Fruit fly (Drosophila melanogaster): ENCODE measurements around the gene CG5151.

Gene CG5151

dm6 chr3L:16160420-16161069 is 4.0 kb downstream of the CG5151 start (continued):
- TF ChIP-seq MTF-1 (GFP tag; optimal IDR thresholded peaks at IDR 0.05; ENCODE audit: borderline replicate concordance) = no peak
- peak; percentile 45 for TF ChIP-seq dm (GFP tag; optimal IDR thresholded peaks at IDR 0.05)
- TF ChIP-seq CG3281 (GFP tag; optimal IDR thresholded peaks at IDR 0.05) = peak; percentile 77
- TF ChIP-seq cato (GFP tag; optimal IDR thresholded peaks at IDR 0.05; ENCODE audit: borderline replicate concordance) = peak; percentile 4
- TF ChIP-seq gsb (GFP tag; IDR thresholded peaks at IDR 0.05) = no peak
- peak; percentile 45; the same call in 1 of the 3 replicates for TF ChIP-seq CG11560 (tag; IDR thresholded peaks at IDR 0.05)
- no peak for TF ChIP-seq wor (GFP tag; IDR thresholded peaks at IDR 0.05)
- peak; percentile 30 for TF ChIP-seq CG6683 (GFP tag; optimal IDR thresholded peaks at IDR 0.05)
- TF ChIP-seq aop (GFP tag; IDR thresholded peaks at IDR 0.05) = no peak
- TF ChIP-seq kah (GFP tag; optimal IDR thresholded peaks at IDR 0.05) = peak; percentile 4
- TF ChIP-seq Aef1 (GFP tag; IDR thresholded peaks at IDR 0.05) = no peak
- peak; percentile 73 for TF ChIP-seq lmd (GFP tag; IDR thresholded peaks at IDR 0.05)
- TF ChIP-seq Doc3 (GFP tag; IDR thresholded peaks at IDR 0.05; ENCODE audit: partially characterized antibody) = no peak
- TF ChIP-seq CG11456 (GFP tag; IDR thresholded peaks at IDR 0.05) = no peak
- peak; percentile 56; the same call in 2 of the 4 replicates for TF ChIP-seq chinmo (GFP tag; IDR thresholded peaks at IDR 0.05; ENCODE audit: partially characterized antibody)
- TF ChIP-seq Hr51 (GFP tag; optimal IDR thresholded peaks at IDR 0.05) = peak; percentile 42 to 68
- no peak for TF ChIP-seq CG2116 (GFP tag; optimal IDR thresholded peaks at IDR 0.05)
- peak; percentile 1 for TF ChIP-seq Lhr (GFP tag; optimal IDR thresholded peaks at IDR 0.05)
- TF ChIP-seq scrt (GFP tag; optimal IDR thresholded peaks at IDR 0.05) = peak; percentile 19
- no peak for TF ChIP-seq Doc2 (GFP tag; IDR thresholded peaks at IDR 0.05)
- no peak for TF ChIP-seq CG18476 (GFP tag; optimal IDR thresholded peaks at IDR 0.05)
- no peak for TF ChIP-seq CG16813 (GFP tag; IDR thresholded peaks at IDR 0.05; ENCODE audit: partially characterized antibody)
- TF ChIP-seq CG32532 (GFP tag; IDR thresholded peaks at IDR 0.05) = no peak
- TF ChIP-seq CG17361 (GFP tag; IDR thresholded peaks at IDR 0.05) = peak; percentile 56; the same call in 2 of the 3 replicates
- TF ChIP-seq NK7.1 (GFP tag; optimal IDR thresholded peaks at IDR 0.05) = peak; percentile 46
- no peak; the same call in 1 of the 2 replicates for TF ChIP-seq rib (GFP tag; IDR thresholded peaks at IDR 0.05)
- TF ChIP-seq CG30020 (tag; optimal IDR thresholded peaks at IDR 0.05) = no peak
- no peak for TF ChIP-seq CG3065 (GFP tag; optimal IDR thresholded peaks at IDR 0.05)
- TF ChIP-seq ems (GFP tag; optimal IDR thresholded peaks at IDR 0.05) = peak; percentile 19
- TF ChIP-seq nerfin-2 (GFP tag; IDR thresholded peaks at IDR 0.05; ENCODE audit: partially characterized antibody) = no peak; the same call in 1 of the 2 replicates
- no peak for TF ChIP-seq Hmx (GFP tag; optimal IDR thresholded peaks at IDR 0.05)
- TF ChIP-seq CG16863 (GFP tag; optimal IDR thresholded peaks at IDR 0.05) = peak; percentile 55
- peak; percentile 73 for TF ChIP-seq CG8924 (tag; optimal IDR thresholded peaks at IDR 0.05)
- TF ChIP-seq shn (GFP tag; optimal IDR thresholded peaks at IDR 0.05) = peak; percentile 73
- no peak for TF ChIP-seq CG33213 (GFP tag; optimal IDR thresholded peaks at IDR 0.05)
- TF ChIP-seq Hsf (GFP tag; optimal IDR thresholded peaks at IDR 0.05) = peak; percentile 59
- TF ChIP-seq Fer2 (tag; optimal IDR thresholded peaks at IDR 0.05) = no peak
- peak; percentile 21 for TF ChIP-seq Jarid2 (GFP tag; optimal IDR thresholded peaks at IDR 0.05)
- peak; percentile 5 for TF ChIP-seq Mad (GFP tag; optimal IDR thresholded peaks at IDR 0.05)
- peak; percentile 44 for TF ChIP-seq Camta (GFP tag; optimal IDR thresholded peaks at IDR 0.05)
- no peak for TF ChIP-seq CG12299 (tag; optimal IDR thresholded peaks at IDR 0.05)
- TF ChIP-seq CG7556 (GFP tag; optimal IDR thresholded peaks at IDR 0.05) = peak; percentile 63
- TF ChIP-seq pita (GFP tag; optimal IDR thresholded peaks at IDR 0.05) = no peak
- peak; percentile 25 for TF ChIP-seq CG6654 (GFP tag; optimal IDR thresholded peaks at IDR 0.05)
- TF ChIP-seq Dad (GFP tag; optimal IDR thresholded peaks at IDR 0.05) = no peak
- no peak for TF ChIP-seq Vsx1 (GFP tag; optimal IDR thresholded peaks at IDR 0.05)
- no peak for TF ChIP-seq dan (GFP tag; IDR thresholded peaks at IDR 0.05)
- no peak for TF ChIP-seq HmgD (GFP tag; optimal IDR thresholded peaks at IDR 0.05)
- TF ChIP-seq tio (GFP tag; optimal IDR thresholded peaks at IDR 0.05) = peak; percentile 43
- no peak for TF ChIP-seq Nf-YA (GFP tag; IDR thresholded peaks at IDR 0.05)
